Fruit fly (Drosophila melanogaster) whole organism, prepupa: ENCODE results near the gene CG4733.

Experiments used
- Blimp-1 ChIP-seq: fragments of 200-800 bp; sonication (Bioruptor generic); optimal IDR thresholded peaks from 3 replicates; lab custom pipeline; 2017; ENCODE audit warnings: missing biosample characterization, missing genetic modification characterization, mild to moderate bottlenecking, moderate library complexity, missing genetic modification reagents
- CG10631 ChIP-seq: fragments of 200-800 bp; sonication (Bioruptor generic); optimal IDR thresholded peaks from 2 replicates; lab custom pipeline; 2016; ENCODE audit warnings: missing biosample characterization, missing genetic modification characterization
- CG11902 ChIP-seq: fragments of 200-800 bp; sonication (Bioruptor generic); optimal IDR thresholded peaks from 3 replicates; lab custom pipeline; 2016; ENCODE audit warnings: missing biosample characterization, missing genetic modification characterization
- CG1621 ChIP-seq: fragments of 200-800 bp; sonication (Bioruptor generic); optimal IDR thresholded peaks from 3 replicates; lab custom pipeline; 2018; ENCODE audit warnings: missing biosample characterization, mild to moderate bottlenecking, missing genetic modification characterization
- CG31627 ChIP-seq: fragments of 200-800 bp; sonication (Bioruptor generic); optimal IDR thresholded peaks from 3 replicates; lab custom pipeline; 2016; ENCODE audit warnings: missing biosample characterization, missing genetic modification characterization
- CG32006 ChIP-seq: fragments of 200-800 bp; sonication (Bioruptor generic); optimal IDR thresholded peaks from 3 replicates; lab custom pipeline; 2017; ENCODE audit warnings: missing biosample characterization, mild to moderate bottlenecking, missing genetic modification characterization
- CG3919 ChIP-seq: fragments of 200-800 bp; sonication (Bioruptor generic); optimal IDR thresholded peaks from 3 replicates; lab custom pipeline; 2016; ENCODE audit warnings: missing biosample characterization, missing genetic modification characterization
- CG4318 ChIP-seq: fragments of 200-800 bp; sonication (Bioruptor generic); optimal IDR thresholded peaks from 3 replicates; lab custom pipeline; 2017; ENCODE audit warnings: missing biosample characterization, mild to moderate bottlenecking, missing genetic modification characterization
- CG6163 ChIP-seq: fragments of 200-800 bp; sonication (Bioruptor generic); IDR thresholded peaks from 3 replicates; pipeline ENCODE4 v1.3.6; 2022; ENCODE audit warnings: missing biosample characterization, missing genetic modification characterization
- CG6276 ChIP-seq: fragments of 200-800 bp; sonication (Bioruptor generic); optimal IDR thresholded peaks from 2 replicates; lab custom pipeline; 2017; ENCODE audit warnings: missing biosample characterization, mild to moderate bottlenecking, missing genetic modification characterization
- CG6792 ChIP-seq: fragments of 200-800 bp; sonication (Bioruptor generic); optimal IDR thresholded peaks from 3 replicates; lab custom pipeline; 2016; ENCODE audit warnings: missing biosample characterization, missing genetic modification characterization
- CG6808 ChIP-seq: fragments of 200-800 bp; sonication (Bioruptor generic); optimal IDR thresholded peaks from 3 replicates; lab custom pipeline; 2017; ENCODE audit warnings: missing biosample characterization, missing genetic modification characterization, mild to moderate bottlenecking, moderate library complexity, missing genetic modification reagents
- CG6854 ChIP-seq: fragments of 200-800 bp; sonication (Bioruptor generic); optimal IDR thresholded peaks from 2 replicates; lab custom pipeline; 2017; ENCODE audit warnings: missing biosample characterization, mild to moderate bottlenecking, missing genetic modification characterization
- CG8119 ChIP-seq: fragments of 200-800 bp; sonication (Bioruptor generic); IDR thresholded peaks from 3 replicates; pipeline ENCODE4 v1.3.6; 2022; ENCODE audit warnings: missing biosample characterization, missing genetic modification characterization
- CG8319 ChIP-seq: fragments of 200-800 bp; sonication (Bioruptor generic); optimal IDR thresholded peaks from 3 replicates; lab custom pipeline; 2016; ENCODE audit warnings: missing biosample characterization, missing genetic modification characterization
- CG9139 ChIP-seq: fragments of 200-800 bp; sonication (Bioruptor generic); optimal IDR thresholded peaks from 3 replicates; lab custom pipeline; 2017; ENCODE audit warnings: missing biosample characterization, mild to moderate bottlenecking, missing genetic modification characterization
- Eip75B ChIP-seq: fragments of 200-800 bp; sonication (Bioruptor generic); optimal IDR thresholded peaks from 3 replicates; lab custom pipeline; 2016; ENCODE audit warnings: missing biosample characterization, missing genetic modification characterization
- Eip78C ChIP-seq: fragments of 200-800 bp; sonication (Bioruptor generic); peaks from one replicate; lab custom pipeline; 2016; ENCODE audit warnings: missing biosample characterization, missing genetic modification characterization
- Eip93F ChIP-seq: fragments of 200-800 bp; sonication (Bioruptor generic); optimal IDR thresholded peaks from 2 replicates; lab custom pipeline; 2016; ENCODE audit warnings: missing biosample characterization, mild to moderate bottlenecking, missing genetic modification characterization
- Ets96B ChIP-seq: fragments of 200-800 bp; optimal IDR thresholded peaks from 2 replicates; lab custom pipeline; 2019; ENCODE audit warnings: missing biosample characterization, mild to moderate bottlenecking, missing genetic modification characterization, moderate library complexity
- Gug ChIP-seq: fragments of 200-800 bp; sonication (Bioruptor generic); IDR thresholded peaks from 2 replicates; pipeline ENCODE4 v1.3.6; 2022; ENCODE audit warnings: missing biosample characterization, missing genetic modification characterization
- Hr38 ChIP-seq: sonication (Bioruptor generic); optimal IDR thresholded peaks from 2 replicates; lab custom pipeline; 2016; ENCODE audit warnings: missing biosample characterization, missing genetic modification characterization
- Met ChIP-seq: fragments of 200-800 bp; sonication (Bioruptor generic); optimal IDR thresholded peaks from 3 replicates; lab custom pipeline; 2016; ENCODE audit warnings: missing biosample characterization, missing genetic modification characterization
- Smox ChIP-seq: fragments of 200-800 bp; sonication (Bioruptor generic); optimal IDR thresholded peaks from 3 replicates; lab custom pipeline; 2016; ENCODE audit warnings: missing biosample characterization, missing genetic modification characterization
- Sox14 ChIP-seq: fragments of 200-800 bp; sonication (Bioruptor generic); optimal IDR thresholded peaks from 3 replicates; lab custom pipeline; 2016; ENCODE audit warnings: missing biosample characterization, missing genetic modification characterization
- acj6 ChIP-seq: fragments of 200-800 bp; sonication (Bioruptor generic); optimal IDR thresholded peaks from 3 replicates; lab custom pipeline; 2016; ENCODE audit warnings: missing biosample characterization, missing genetic modification characterization
- dsx ChIP-seq: fragments of 200-800 bp; optimal IDR thresholded peaks from 3 replicates; lab custom pipeline; 2019; ENCODE audit warnings: missing biosample characterization, mild to moderate bottlenecking, missing genetic modification characterization, moderate library complexity; ENCODE audit not compliant: poor library complexity, severe bottlenecking
- esn ChIP-seq: fragments of 200-800 bp; sonication (Bioruptor generic); optimal IDR thresholded peaks from 2 replicates; lab custom pipeline; 2016; ENCODE audit warnings: missing biosample characterization, mild to moderate bottlenecking, missing genetic modification characterization, moderate library complexity
- fd59A ChIP-seq: fragments of 200-800 bp; sonication (Bioruptor generic); optimal IDR thresholded peaks from 2 replicates; lab custom pipeline; 2017; ENCODE audit warnings: missing biosample characterization, mild to moderate bottlenecking, missing genetic modification characterization, missing genetic modification reagents
- net ChIP-seq: fragments of 200-800 bp; sonication (Bioruptor generic); optimal IDR thresholded peaks from 3 replicates; lab custom pipeline; 2016; ENCODE audit warnings: missing biosample characterization, missing genetic modification characterization
- spab ChIP-seq: fragments of 200-800 bp; sonication (Bioruptor generic); optimal IDR thresholded peaks from 2 replicates; lab custom pipeline; 2017; ENCODE audit warnings: missing biosample characterization, mild to moderate bottlenecking, missing genetic modification characterization, missing genetic modification reagents
- svp ChIP-seq: fragments of 200-800 bp; sonication (Bioruptor generic); peaks from one replicate; lab custom pipeline; 2016; ENCODE audit warnings: missing biosample characterization, missing genetic modification characterization
- vri ChIP-seq: fragments of 200-800 bp; sonication (Bioruptor generic); optimal IDR thresholded peaks from 3 replicates; lab custom pipeline; 2016; ENCODE audit warnings: missing biosample characterization, mild to moderate bottlenecking, missing genetic modification characterization

Gene CG4733

DNA sequence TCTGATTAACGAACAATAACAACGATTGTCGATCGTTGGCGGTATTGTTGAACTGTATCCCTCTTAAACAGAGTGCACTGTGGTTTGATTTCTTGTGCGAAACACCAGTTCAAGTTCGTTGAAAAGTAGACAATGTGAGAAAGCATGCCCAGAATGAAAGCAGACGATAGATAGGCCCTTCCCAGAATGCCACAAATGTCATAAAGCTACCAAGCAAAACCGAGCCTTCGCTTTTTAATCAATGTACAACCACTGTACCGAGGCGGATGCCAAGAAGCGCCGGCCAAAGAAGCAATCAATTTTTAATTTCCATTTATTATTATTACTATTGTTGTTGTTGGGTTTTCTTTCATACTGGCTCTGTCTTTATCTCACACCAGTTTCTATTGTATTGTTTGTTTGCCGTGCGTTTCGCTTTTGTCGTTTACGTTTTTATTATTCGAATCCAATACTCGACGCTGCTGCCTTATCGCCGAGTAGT is 18.4 kb downstream of the CG4733 start (continued):
- TF ChIP-seq CG6808 (GFP tag; lab: Kevin White, UChicago) (peak; percentile 53), CG9139 (GFP tag; lab: Kevin White, UChicago) (no peak), CG6163 (GFP tag; lab: Robert Waterston, UW) (peak; percentile 90), net (GFP tag; lab: Kevin White, UChicago) (peak; percentile 84), CG6276 (GFP tag; lab: Kevin White, UChicago) (peak; percentile 77), CG10631 (GFP tag; lab: Kevin White, UChicago) (peak; percentile 82), Gug (GFP tag; lab: Robert Waterston, UW) (peak; percentile 70), Eip75B (GFP tag; lab: Kevin White, UChicago) (peak; percentile 79), CG11902 (peak; percentile 82), acj6 (GFP tag; lab: Kevin White, UChicago) (peak; percentile 86), Smox (GFP tag; lab: Kevin White, UChicago) (peak; percentile 86), Blimp-1 (GFP tag; lab: Kevin White, UChicago) (peak; percentile 42), CG31627 (GFP tag; lab: Kevin White, UChicago) (peak; percentile 86), CG4318 (peak; percentile 63), svp (GFP tag; lab: Kevin White, UChicago) (peak; percentile 95), CG8119 (GFP tag; lab: Robert Waterston, UW) (peak; percentile 80), Hr38 (GFP tag; lab: Kevin White, UChicago) (no peak), CG6792 (peak; percentile 89), Ets96B (tag; lab: Kevin White, UChicago) (peak; percentile 69), CG6854 (GFP tag; lab: Kevin White, UChicago) (peak; percentile 30)
- TF ChIP-seq, all 60 proteins: peak for 57

DNA sequence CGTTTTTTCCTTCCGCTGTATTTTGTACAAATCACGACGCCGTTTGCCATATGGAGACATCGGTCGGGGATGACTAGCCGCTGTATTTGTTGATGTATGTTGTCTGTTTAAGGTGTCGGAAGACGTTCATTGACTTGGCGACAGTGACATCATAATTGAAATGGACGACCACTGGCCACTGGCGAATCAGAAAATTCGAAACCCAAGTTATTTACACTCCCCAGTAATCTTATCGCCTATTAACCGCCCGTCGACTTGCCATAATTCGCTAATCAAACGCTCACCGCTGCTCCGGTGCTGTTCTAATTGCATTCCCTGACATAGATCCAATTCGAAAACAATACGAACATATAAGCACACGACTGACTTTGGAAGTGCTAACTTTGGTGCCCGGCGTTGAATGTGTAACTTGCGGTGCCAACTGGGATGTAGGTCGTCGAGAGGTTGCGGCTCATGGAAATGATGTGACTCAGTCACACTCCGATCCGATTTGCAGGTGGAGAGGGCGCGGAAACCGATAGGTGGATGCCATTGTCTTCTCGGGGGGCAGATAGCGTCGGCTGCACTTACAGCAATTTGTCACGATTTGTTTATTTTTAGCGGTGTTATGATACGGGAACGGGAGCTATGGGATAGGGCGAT is 19.2 kb downstream of the CG4733 start:
- TF ChIP-seq Sox14 (GFP tag; lab: Kevin White, UChicago) = peak; percentile 4
- peak; percentile 7 for TF ChIP-seq Eip78C (GFP tag; lab: Kevin White, UChicago)
- TF ChIP-seq Eip93F (GFP tag; lab: Kevin White, UChicago) = no peak
- peak; percentile 62 for TF ChIP-seq vri (GFP tag; lab: Kevin White, UChicago)
- 0 out of 3 replicates have a peak, but pooled peaks have one; percentile 9 for TF ChIP-seq CG6163 (GFP tag; lab: Robert Waterston, UW)
- peak; percentile 79 for TF ChIP-seq svp (GFP tag; lab: Kevin White, UChicago)
- TF ChIP-seq, all 60 proteins: peak for 5

dm6 chr3R:19910302-19911029 is 20.0 kb downstream of the CG4733 start:
- no peak for TF ChIP-seq Gug (GFP tag; lab: Robert Waterston, UW)
- no peak for TF ChIP-seq Ets96B (tag; lab: Kevin White, UChicago)
- peak; percentile 52 for TF ChIP-seq CG6808 (GFP tag; lab: Kevin White, UChicago)
- TF ChIP-seq CG32006 (GFP tag; lab: Kevin White, UChicago) = peak; percentile 29
- TF ChIP-seq esn (GFP tag; lab: Kevin White, UChicago) = no peak
- TF ChIP-seq CG6854 (GFP tag; lab: Kevin White, UChicago) = peak; percentile 37
- TF ChIP-seq vri (GFP tag; lab: Kevin White, UChicago) = peak; percentile 83
- TF ChIP-seq svp (GFP tag; lab: Kevin White, UChicago) = peak; percentile 94
- TF ChIP-seq Eip78C (GFP tag; lab: Kevin White, UChicago) = peak; percentile 82
- no peak for TF ChIP-seq spab
- peak; percentile 48 for TF ChIP-seq Eip93F (GFP tag; lab: Kevin White, UChicago)
- TF ChIP-seq dsx (GFP tag; lab: Kevin White, UChicago) = peak; percentile 2

DNA sequence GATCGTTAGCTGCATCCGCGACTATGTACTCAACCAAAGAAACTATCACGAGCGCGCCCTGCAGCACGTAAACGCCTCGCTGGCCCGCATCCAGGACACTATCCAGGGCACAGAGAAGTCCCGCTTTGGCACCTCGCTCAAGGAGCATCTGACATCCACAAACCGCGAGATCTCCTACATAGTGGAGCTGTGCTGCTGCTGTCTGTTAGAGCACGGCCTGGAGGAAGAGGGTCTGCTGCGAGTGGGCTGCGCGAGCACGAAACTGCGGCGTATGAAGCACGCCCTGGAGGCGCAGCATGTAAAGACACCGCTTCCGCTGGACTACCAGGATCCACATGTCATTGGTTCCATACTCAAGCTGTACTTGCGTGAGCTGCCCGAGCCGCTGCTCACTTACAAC is 20.5 kb downstream of the CG4733 start:
- TF ChIP-seq CG3919 (no peak), CG1621 (tag; lab: Kevin White, UChicago) (no peak), CG6163 (GFP tag; lab: Robert Waterston, UW) (no peak), Met (no peak), CG6792 (no peak), CG8319 (GFP tag; lab: Kevin White, UChicago) (no peak), fd59A (GFP tag; lab: Kevin White, UChicago) (no peak)
